Fruit fly (Drosophila melanogaster): Measurements from ENCODE around the gene CG31882.

The CG31882 gene

DNA sequence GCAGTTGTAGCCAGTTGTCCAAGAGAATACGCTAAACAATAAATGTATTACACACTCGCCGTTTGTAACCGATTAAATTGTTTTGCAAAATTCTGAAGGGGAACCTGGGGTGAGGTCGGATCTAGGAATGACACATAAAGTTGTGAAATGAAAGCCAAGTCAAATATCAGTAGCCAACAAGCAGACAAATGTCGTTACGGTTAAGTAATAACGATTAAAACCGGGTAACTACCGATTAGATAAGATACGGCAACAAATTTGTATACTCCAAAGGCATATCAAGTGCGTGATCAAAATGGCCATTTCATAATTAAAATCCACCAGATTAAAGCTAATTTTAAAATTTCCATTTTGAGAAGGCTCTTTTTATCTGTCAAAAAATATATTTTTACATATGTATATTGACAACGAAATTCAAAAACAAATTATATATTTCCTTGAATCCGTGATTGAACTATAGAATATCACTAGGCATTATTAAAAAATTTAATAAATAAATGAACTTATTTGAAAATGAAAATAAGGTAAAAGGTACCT lies 9.0 kb downstream of the CG31882 start, which contains the start of gene GlcAT-S:
TSS of gene GlcAT-S (plus strand) at position 487 of the 537 bp plus-strand sequence.
- no peak for TF ChIP-seq usp (GFP tag; optimal IDR thresholded peaks at IDR 0.05)
- no peak for TF ChIP-seq Rel (GFP tag; optimal IDR thresholded peaks at IDR 0.05)
- TF ChIP-seq Rel (tag; optimal IDR thresholded peaks at IDR 0.05), result peak; percentile 63
- TF ChIP-seq Mio (GFP tag; optimal IDR thresholded peaks at IDR 0.05), result no peak
- TF ChIP-seq Vsx2 (GFP tag; optimal IDR thresholded peaks at IDR 0.05; ENCODE audit: partially characterized antibody), result no peak
- TF ChIP-seq Dfd (GFP tag; optimal IDR thresholded peaks at IDR 0.05), result no peak

dm6 chr2L:9615561-9615960 lies 9.5 kb downstream of the CG31882 start:
- no peak for TF ChIP-seq br (GFP tag; optimal IDR thresholded peaks at IDR 0.05)
- TF ChIP-seq ey (GFP tag; optimal IDR thresholded peaks at IDR 0.05), result no peak
- no peak for TF ChIP-seq CG9705 (GFP tag; optimal IDR thresholded peaks at IDR 0.05)
- TF ChIP-seq Jra (GFP tag; optimal IDR thresholded peaks at IDR 0.05), result no peak
- no peak for TF ChIP-seq woc (GFP tag; optimal IDR thresholded peaks at IDR 0.05)
- no peak for TF ChIP-seq CrebA (GFP tag; optimal IDR thresholded peaks at IDR 0.05; ENCODE audit: borderline replicate concordance)
- no peak for TF ChIP-seq N (GFP tag; optimal IDR thresholded peaks at IDR 0.05)
- TF ChIP-seq Abd-B (GFP tag; optimal IDR thresholded peaks at IDR 0.05), result no peak
- TF ChIP-seq h (GFP tag; optimal IDR thresholded peaks at IDR 0.05), result no peak
- no peak for TF ChIP-seq tai (GFP tag; optimal IDR thresholded peaks at IDR 0.05)
- no peak for TF ChIP-seq Dif (GFP tag; optimal IDR thresholded peaks at IDR 0.05; ENCODE audit: partially characterized antibody)
- no peak for TF ChIP-seq rgr (GFP tag; optimal IDR thresholded peaks at IDR 0.05)
- no peak for TF ChIP-seq HLH106 (tag; optimal IDR thresholded peaks at IDR 0.05)
- no peak for TF ChIP-seq foxo (GFP tag; optimal IDR thresholded peaks at IDR 0.05)
- no peak for TF ChIP-seq lola (GFP tag; optimal IDR thresholded peaks at IDR 0.05)
- no peak for TF ChIP-seq usp (GFP tag; optimal IDR thresholded peaks at IDR 0.05)

dm6 chr2L:9614674-9615258 lies 10.3 kb downstream of the CG31882 start:
- no peak for TF ChIP-seq Hnf4 (GFP tag; optimal IDR thresholded peaks at IDR 0.05)
- TF ChIP-seq Rel (GFP tag; optimal IDR thresholded peaks at IDR 0.05), result no peak
- TF ChIP-seq Rel (tag; optimal IDR thresholded peaks at IDR 0.05), result peak; percentile 99

DNA sequence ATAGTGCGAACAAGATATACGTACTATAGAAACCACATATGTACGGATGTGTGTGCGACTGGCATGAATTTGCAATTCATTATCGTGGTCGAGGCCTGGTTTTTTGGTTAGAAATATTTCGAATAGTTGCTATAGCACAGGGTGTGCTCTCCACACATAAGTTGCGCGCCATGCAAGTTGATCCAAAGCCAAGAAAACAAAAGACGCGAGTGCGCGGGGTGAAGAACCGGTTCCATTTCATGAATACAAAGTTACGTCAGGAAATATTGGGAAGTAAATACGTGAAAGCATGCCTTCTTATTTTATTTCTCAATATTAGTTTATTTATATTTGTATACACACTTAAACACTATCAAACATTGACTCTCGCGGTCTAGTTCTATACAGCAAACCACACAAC lies 11.2 kb downstream of the CG31882 start:
- TF ChIP-seq dsf (GFP tag; optimal IDR thresholded peaks at IDR 0.05; ENCODE audit: borderline replicate concordance) (no peak), foxo (GFP tag; optimal IDR thresholded peaks at IDR 0.05) (no peak), CrebA (GFP tag; optimal IDR thresholded peaks at IDR 0.05; ENCODE audit: borderline replicate concordance) (no peak), Hr78 (GFP tag; optimal IDR thresholded peaks at IDR 0.05) (no peak), HLH106 (tag; optimal IDR thresholded peaks at IDR 0.05) (no peak), Vsx2 (GFP tag; optimal IDR thresholded peaks at IDR 0.05; ENCODE audit: partially characterized antibody) (no peak), sage (GFP tag; optimal IDR thresholded peaks at IDR 0.05) (no peak), Rel (GFP tag; optimal IDR thresholded peaks at IDR 0.05) (no peak), Rel (tag; optimal IDR thresholded peaks at IDR 0.05) (no peak), woc (GFP tag; optimal IDR thresholded peaks at IDR 0.05) (no peak), Hr83 (GFP tag; optimal IDR thresholded peaks at IDR 0.05; ENCODE audit: poor library complexity, severe bottlenecking) (no peak), brk (GFP tag; optimal IDR thresholded peaks at IDR 0.05) (no peak), dmrt93B (GFP tag; optimal IDR thresholded peaks at IDR 0.05) (no peak), h (GFP tag; optimal IDR thresholded peaks at IDR 0.05) (no peak), dl (GFP tag; optimal IDR thresholded peaks at IDR 0.05; ENCODE audit: insufficient read depth in 1 of 2, partially characterized antibody in 2 of 2) (no peak)

DNA sequence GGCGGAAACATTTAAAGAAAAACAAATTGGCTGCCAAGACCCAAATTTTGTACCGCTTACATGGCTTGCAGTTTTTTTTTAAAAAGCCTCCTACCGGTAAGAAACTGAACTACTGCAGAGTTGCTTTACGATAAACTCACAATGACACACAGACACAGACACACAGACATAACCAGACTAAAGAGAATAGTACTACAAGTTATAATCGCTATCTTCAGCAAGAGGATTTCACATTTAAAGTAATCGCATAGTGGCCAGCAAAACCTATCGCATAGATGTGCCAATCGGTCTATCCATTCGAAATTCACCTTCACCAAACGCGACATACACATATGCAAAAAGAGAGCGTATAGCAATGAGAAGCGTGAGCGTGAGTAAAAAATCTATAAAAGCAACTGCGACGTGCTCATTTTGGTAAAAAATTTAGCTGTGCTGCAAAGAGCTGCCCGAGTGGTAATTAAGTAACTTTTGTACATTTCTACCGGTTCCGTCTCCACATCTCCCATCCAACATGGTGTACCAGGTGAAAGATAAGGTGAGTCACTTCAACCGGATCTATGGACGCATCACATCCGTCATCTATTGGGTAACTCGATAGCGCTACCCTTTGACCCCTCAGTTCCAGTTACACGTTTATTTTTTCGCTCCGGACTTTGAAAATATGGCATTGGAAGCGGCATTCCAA lies 11.9 kb downstream of the CG31882 start, which contains the start of gene Trx2:
TSS of gene Trx2 (plus strand) at position 161 of the 685 bp plus-strand sequence.
- TF ChIP-seq dl (GFP tag; optimal IDR thresholded peaks at IDR 0.05; ENCODE audit: insufficient read depth in 1 of 2, partially characterized antibody in 2 of 2) (peak; percentile 58 to 76), usp (GFP tag; optimal IDR thresholded peaks at IDR 0.05) (no peak), br (GFP tag; optimal IDR thresholded peaks at IDR 0.05) (peak; percentile 2), Hnf4 (GFP tag; optimal IDR thresholded peaks at IDR 0.05) (no peak), Myc (optimal IDR thresholded peaks at IDR 0.05) (peak; percentile 85), N (GFP tag; optimal IDR thresholded peaks at IDR 0.05) (no peak), rgr (GFP tag; optimal IDR thresholded peaks at IDR 0.05) (peak; percentile 47), h (GFP tag; optimal IDR thresholded peaks at IDR 0.05) (peak; percentile 47), foxo (GFP tag; optimal IDR thresholded peaks at IDR 0.05) (peak in 1 of 2 experiments; percentile 41), Dif (GFP tag; optimal IDR thresholded peaks at IDR 0.05; ENCODE audit: partially characterized antibody) (peak; percentile 81), psq (GFP tag; optimal IDR thresholded peaks at IDR 0.05) (peak; percentile 1), dsf (GFP tag; optimal IDR thresholded peaks at IDR 0.05; ENCODE audit: borderline replicate concordance) (no peak), dmrt93B (GFP tag; optimal IDR thresholded peaks at IDR 0.05) (no peak), Sp1 (GFP tag; optimal IDR thresholded peaks at IDR 0.05) (peak; percentile 33), sv (GFP tag; optimal IDR thresholded peaks at IDR 0.05) (no peak), CG32264 (GFP tag; optimal IDR thresholded peaks at IDR 0.05) (no peak), lola (GFP tag; optimal IDR thresholded peaks at IDR 0.05) (no peak), Dfd (GFP tag; optimal IDR thresholded peaks at IDR 0.05) (no peak), sage (GFP tag; optimal IDR thresholded peaks at IDR 0.05) (no peak), HLH106 (tag; optimal IDR thresholded peaks at IDR 0.05) (no peak), CG9705 (GFP tag; optimal IDR thresholded peaks at IDR 0.05) (no peak), Vsx2 (GFP tag; optimal IDR thresholded peaks at IDR 0.05; ENCODE audit: partially characterized antibody) (peak; percentile 84), OdsH (GFP tag; optimal IDR thresholded peaks at IDR 0.05) (peak; percentile 42), Jra (GFP tag; optimal IDR thresholded peaks at IDR 0.05) (peak; percentile 66), Mio (GFP tag; optimal IDR thresholded peaks at IDR 0.05) (no peak), Hr78 (GFP tag; optimal IDR thresholded peaks at IDR 0.05) (no peak), GATAd (GFP tag; optimal IDR thresholded peaks at IDR 0.05) (no peak)

Data from whole organism, wandering third instar larva.